Fruit fly (Drosophila melanogaster) whole organism, prepupa: ENCODE measurements around the gene kek5.

Source experiments
- CG1621 ChIP-seq: fragments of 200-800 bp; sonication (Bioruptor generic); optimal IDR thresholded peaks from 3 replicates; lab custom pipeline; 2018; ENCODE audit warnings: missing biosample characterization, mild to moderate bottlenecking, missing genetic modification characterization
- CG4318 ChIP-seq: fragments of 200-800 bp; sonication (Bioruptor generic); optimal IDR thresholded peaks from 3 replicates; lab custom pipeline; 2017; ENCODE audit warnings: missing biosample characterization, mild to moderate bottlenecking, missing genetic modification characterization
- CG6792 ChIP-seq: fragments of 200-800 bp; sonication (Bioruptor generic); optimal IDR thresholded peaks from 3 replicates; lab custom pipeline; 2016; ENCODE audit warnings: missing biosample characterization, missing genetic modification characterization
- CG8632 ChIP-seq: fragments of 200-800 bp; sonication (Bioruptor generic); optimal IDR thresholded peaks from 3 replicates; lab custom pipeline; 2016; ENCODE audit warnings: missing biosample characterization, missing genetic modification characterization
- Eip75B ChIP-seq: fragments of 200-800 bp; sonication (Bioruptor generic); optimal IDR thresholded peaks from 3 replicates; lab custom pipeline; 2016; ENCODE audit warnings: missing biosample characterization, missing genetic modification characterization
- Sox102F ChIP-seq: fragments of 200-800 bp; sonication (Bioruptor generic); optimal IDR thresholded peaks from 2 replicates; lab custom pipeline; 2016; ENCODE audit warnings: missing biosample characterization, mild to moderate bottlenecking, missing genetic modification characterization
- Sox14 ChIP-seq: fragments of 200-800 bp; sonication (Bioruptor generic); optimal IDR thresholded peaks from 3 replicates; lab custom pipeline; 2016; ENCODE audit warnings: missing biosample characterization, missing genetic modification characterization
- achi ChIP-seq: fragments of 200-800 bp; sonication (Bioruptor generic); optimal IDR thresholded peaks from 3 replicates; lab custom pipeline; 2016; ENCODE audit warnings: missing biosample characterization, missing genetic modification characterization
- fd59A ChIP-seq: fragments of 200-800 bp; sonication (Bioruptor generic); optimal IDR thresholded peaks from 2 replicates; lab custom pipeline; 2017; ENCODE audit warnings: missing biosample characterization, mild to moderate bottlenecking, missing genetic modification characterization, missing genetic modification reagents
- lz ChIP-seq: fragments of 200-800 bp; sonication (Bioruptor generic); optimal IDR thresholded peaks from 3 replicates; lab custom pipeline; 2016; ENCODE audit warnings: missing biosample characterization, missing genetic modification characterization
- salr ChIP-seq, 2 experiments: fragments of 200-800 bp; sonication (Bioruptor generic); optimal IDR thresholded peaks; 3 replicates each; lab custom pipeline; 2016 to 2018; ENCODE audit warnings: missing biosample characterization in 2 of 2, missing genetic modification characterization in 2 of 2, mild to moderate bottlenecking in 1 of 2
- spab ChIP-seq: fragments of 200-800 bp; sonication (Bioruptor generic); optimal IDR thresholded peaks from 2 replicates; lab custom pipeline; 2017; ENCODE audit warnings: missing biosample characterization, mild to moderate bottlenecking, missing genetic modification characterization, missing genetic modification reagents
- ss ChIP-seq, 2 experiments: fragments of 200-800 bp; sonication (Bioruptor generic); optimal IDR thresholded peaks; 2 replicates in 1 of 2; 3 replicates in 1 of 2; lab custom pipeline; 2017 to 2018; ENCODE audit warnings: mild to moderate bottlenecking in 2 of 2, missing biosample characterization in 2 of 2, missing genetic modification characterization in 2 of 2, moderate library complexity in 1 of 2

DNA sequence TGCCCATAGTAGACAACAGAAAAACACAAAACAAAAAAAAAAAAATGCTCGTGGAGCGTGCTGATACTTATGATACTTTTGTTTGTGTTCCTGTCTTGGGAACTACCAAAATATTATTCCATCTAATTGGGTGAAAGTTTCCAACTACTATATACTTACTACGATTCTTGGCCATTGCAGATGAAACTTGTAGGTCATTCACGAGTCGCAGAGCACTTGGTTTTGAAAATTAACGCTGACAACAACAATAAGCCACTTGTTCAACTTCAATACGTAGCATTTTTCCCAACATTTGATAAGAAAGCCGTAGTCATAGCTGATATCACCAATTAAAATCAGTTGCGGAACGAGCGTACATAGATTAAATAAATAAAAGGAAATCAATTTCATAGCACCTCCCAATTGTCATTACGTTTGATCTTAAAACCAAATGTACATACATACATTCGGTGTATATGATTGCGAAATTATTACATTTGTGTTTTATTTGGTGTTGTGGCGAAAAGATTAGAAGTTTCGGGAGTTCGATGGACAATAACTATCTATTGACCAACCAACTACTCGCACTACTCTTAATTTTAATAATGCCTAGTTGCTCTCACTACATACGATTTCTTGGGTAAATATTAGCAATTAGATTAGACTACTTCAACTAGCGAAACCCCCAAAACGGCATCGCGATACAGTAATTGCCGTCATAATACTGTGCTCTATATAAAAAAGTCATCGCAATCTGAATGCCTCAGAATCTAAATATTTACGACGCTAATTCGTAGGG is 28.2 kb upstream of the kek5 start:
- TF ChIP-seq Sox102F (GFP tag; lab: Kevin White, UChicago) (no peak), Eip75B (GFP tag; lab: Kevin White, UChicago) (no peak), CG6792 (GFP tag; lab: Kevin White, UChicago) (no peak), spab (no peak), achi (no peak), salr (GFP tag; optimal IDR thresholded peaks at IDR 0.05; lab: Kevin White, UChicago) (no peak), fd59A (GFP tag; lab: Kevin White, UChicago) (no peak), ss (GFP tag; optimal IDR thresholded peaks at IDR 0.05; lab: Kevin White, UChicago) (no peak), CG8632 (GFP tag; lab: Kevin White, UChicago) (no peak), CG1621 (tag; lab: Kevin White, UChicago) (no peak), CG4318 (GFP tag; lab: Kevin White, UChicago) (no peak), Sox14 (no peak), lz (no peak)
